Fruit fly (Drosophila melanogaster) whole organism, embryonic: ENCODE measurements around the gene CG31870.
A peak's percentile ranks its signal among the peaks of the same experiment; 100 is the strongest.

Experiments used
- Blimp-1 ChIP-seq: fragments of 200-800 bp; sonication (Bioruptor generic); optimal IDR thresholded peaks from 3 replicates; lab custom pipeline; 2018; ENCODE audit warnings: missing biosample characterization, missing genetic modification characterization, mild to moderate bottlenecking, moderate library complexity, missing genetic modification reagents
- CG10274 ChIP-seq: fragments of 200-800 bp; sonication (Bioruptor generic); optimal IDR thresholded peaks from 3 replicates; lab custom pipeline; 2017; ENCODE audit warnings: missing biosample characterization, mild to moderate bottlenecking, missing genetic modification characterization
- CG14014 ChIP-seq: fragments of 200-800 bp; sonication (Bioruptor generic); IDR thresholded peaks from 2 replicates; pipeline ENCODE4 v1.3.6; 2022; ENCODE audit warnings: missing biosample characterization, missing genetic modification characterization
- CG14710 ChIP-seq: fragments of 200-800 bp; sonication (Bioruptor generic); optimal IDR thresholded peaks from 3 replicates; lab custom pipeline; 2019; ENCODE audit warnings: missing biosample characterization, mild to moderate bottlenecking, missing genetic modification characterization, moderate library complexity
- CG15696 ChIP-seq: fragments of 200-800 bp; sonication (Bioruptor generic); optimal IDR thresholded peaks from 2 replicates; lab custom pipeline; 2019; ENCODE audit warnings: missing biosample characterization, mild to moderate bottlenecking, missing genetic modification characterization, moderate library complexity
- CG1603 ChIP-seq: fragments of 200-800 bp; sonication (Bioruptor generic); optimal IDR thresholded peaks from 2 replicates; lab custom pipeline; 2019; ENCODE audit warnings: missing biosample characterization, mild to moderate bottlenecking, missing genetic modification characterization, moderate library complexity
- CG17359 ChIP-seq: fragments of 200-800 bp; sonication (Bioruptor generic); optimal IDR thresholded peaks from 3 replicates; lab custom pipeline; 2018; ENCODE audit warnings: missing biosample characterization, mild to moderate bottlenecking, missing genetic modification characterization, moderate library complexity
- CG17568 ChIP-seq: fragments of 200-800 bp; sonication (Bioruptor generic); optimal IDR thresholded peaks from 2 replicates; lab custom pipeline; 2018; ENCODE audit warnings: missing biosample characterization, mild to moderate bottlenecking, missing genetic modification characterization, moderate library complexity
- CG18262 ChIP-seq: fragments of 200-800 bp; optimal IDR thresholded peaks from 3 replicates; lab custom pipeline; 2019; ENCODE audit warnings: missing biosample characterization, mild to moderate bottlenecking, missing genetic modification characterization, moderate library complexity
- CG18599 ChIP-seq: fragments of 200-800 bp; sonication (Bioruptor generic); optimal IDR thresholded peaks from 3 replicates; lab custom pipeline; 2017; ENCODE audit warnings: missing biosample characterization, missing genetic modification characterization, mild to moderate bottlenecking, moderate library complexity, missing genetic modification reagents
- CG18619 ChIP-seq: fragments of 200-800 bp; sonication (Bioruptor generic); optimal IDR thresholded peaks from 3 replicates; lab custom pipeline; 2017; ENCODE audit warnings: missing biosample characterization, mild to moderate bottlenecking, missing genetic modification characterization
- CG2116 ChIP-seq: fragments of 200-800 bp; sonication (Bioruptor generic); optimal IDR thresholded peaks from 3 replicates; lab custom pipeline; 2018; ENCODE audit warnings: missing biosample characterization, mild to moderate bottlenecking, missing genetic modification characterization
- CG3065 ChIP-seq: fragments of 200-800 bp; sonication (Bioruptor generic); optimal IDR thresholded peaks from 2 replicates; lab custom pipeline; 2016; ENCODE audit warnings: missing biosample characterization, missing genetic modification characterization
- CG31224 ChIP-seq: fragments of 200-800 bp; sonication (Bioruptor generic); IDR thresholded peaks from 2 replicates; pipeline ENCODE4 v1.3.6; 2022; ENCODE audit warnings: missing biosample characterization, missing genetic modification characterization
- CG32532 ChIP-seq: fragments of 200-800 bp; sonication (Bioruptor generic); IDR thresholded peaks from 2 replicates; pipeline ENCODE4 v1.3.6; 2022; ENCODE audit warnings: missing biosample characterization, missing genetic modification characterization
- CG4617 ChIP-seq: fragments of 200-800 bp; sonication (Bioruptor generic); optimal IDR thresholded peaks from 3 replicates; lab custom pipeline; 2016; ENCODE audit warnings: missing biosample characterization, missing genetic modification characterization, borderline replicate concordance
- CG7928 ChIP-seq: fragments of 200-800 bp; sonication (Bioruptor generic); optimal IDR thresholded peaks from 2 replicates; lab custom pipeline; 2017; ENCODE audit warnings: missing biosample characterization, mild to moderate bottlenecking, missing genetic modification characterization
- CG9609 ChIP-seq: fragments of 200-800 bp; sonication (Bioruptor generic); optimal IDR thresholded peaks from 3 replicates; lab custom pipeline; 2016; ENCODE audit warnings: missing biosample characterization, missing genetic modification characterization
- CG9797 ChIP-seq: fragments of 200-800 bp; sonication (Bioruptor generic); optimal IDR thresholded peaks from 3 replicates; lab custom pipeline; 2018; ENCODE audit warnings: missing biosample characterization, mild to moderate bottlenecking, missing genetic modification characterization
- Doc3 ChIP-seq: fragments of 200-800 bp; sonication (Bioruptor generic); IDR thresholded peaks from 3 replicates; pipeline ENCODE4 v1.3.6; 2022; ENCODE audit warnings: missing biosample characterization, missing genetic modification characterization; ENCODE audit not compliant: partially characterized antibody
- Drgx ChIP-seq: fragments of 200-800 bp; sonication (Bioruptor generic); IDR thresholded peaks from 2 replicates; pipeline ENCODE4 v1.3.6; 2022; ENCODE audit warnings: missing biosample characterization, missing genetic modification characterization
- Fer2 ChIP-seq: fragments of 200-800 bp; sonication (Bioruptor generic); optimal IDR thresholded peaks from 2 replicates; lab custom pipeline; 2018; ENCODE audit warnings: missing biosample characterization, mild to moderate bottlenecking, missing genetic modification characterization, moderate library complexity
- HHEX ChIP-seq: fragments of 200-800 bp; sonication (Bioruptor generic); optimal IDR thresholded peaks from 3 replicates; lab custom pipeline; 2017; ENCODE audit warnings: missing biosample characterization, mild to moderate bottlenecking, missing genetic modification characterization, missing genetic modification reagents
- HLH54F ChIP-seq: fragments of 200-800 bp; sonication (Bioruptor generic); optimal IDR thresholded peaks from 3 replicates; lab custom pipeline; 2016; ENCODE audit warnings: missing biosample characterization, missing genetic modification characterization
- HLHmδ ChIP-seq: fragments of 200-800 bp; sonication (Bioruptor generic); optimal IDR thresholded peaks from 2 replicates; lab custom pipeline; 2018; ENCODE audit warnings: missing biosample characterization, mild to moderate bottlenecking, missing genetic modification characterization, moderate library complexity
- Hmx ChIP-seq: fragments of 200-800 bp; sonication (Bioruptor generic); optimal IDR thresholded peaks from 2 replicates; lab custom pipeline; 2016; ENCODE audit warnings: missing biosample characterization, missing genetic modification characterization
- MTF-1 ChIP-seq: fragments of 200-800 bp; sonication (Bioruptor generic); optimal IDR thresholded peaks from 2 replicates; lab custom pipeline; 2018; ENCODE audit warnings: missing biosample characterization, mild to moderate bottlenecking, missing genetic modification characterization, borderline replicate concordance
- Myb ChIP-seq: fragments of 200-800 bp; sonication (Bioruptor generic); optimal IDR thresholded peaks from 2 replicates; lab custom pipeline; 2016; ENCODE audit warnings: missing biosample characterization, missing genetic modification characterization
- Neu2 ChIP-seq: fragments of 200-800 bp; sonication (Bioruptor generic); optimal IDR thresholded peaks from 3 replicates; lab custom pipeline; 2016; ENCODE audit warnings: missing biosample characterization, missing genetic modification characterization, borderline replicate concordance
- PHDP ChIP-seq: fragments of 200-800 bp; sonication (Bioruptor generic); optimal IDR thresholded peaks from 3 replicates; lab custom pipeline; 2018; ENCODE audit warnings: missing biosample characterization, mild to moderate bottlenecking, missing genetic modification characterization, moderate library complexity
- Sin3A ChIP-seq: fragments of >200 bp; optimal IDR thresholded peaks from 2 replicates; lab custom pipeline; 2018
- ap ChIP-seq: fragments of 200-800 bp; sonication (Bioruptor generic); IDR thresholded peaks from 2 replicates; pipeline ENCODE4 v1.3.6; 2022; ENCODE audit warnings: missing biosample characterization, missing genetic modification characterization
- chn ChIP-seq: fragments of 200-800 bp; sonication (Bioruptor generic); optimal IDR thresholded peaks from 2 replicates; lab custom pipeline; 2016; ENCODE audit warnings: missing biosample characterization, missing genetic modification characterization
- ci ChIP-seq: fragments of 200-800 bp; sonication (Bioruptor generic); IDR thresholded peaks from 3 replicates; pipeline ENCODE4 v1.3.6; 2022; ENCODE audit warnings: missing biosample characterization, missing genetic modification characterization
- fd64A ChIP-seq: fragments of 200-800 bp; sonication (Bioruptor generic); optimal IDR thresholded peaks from 3 replicates; lab custom pipeline; 2018; ENCODE audit warnings: missing biosample characterization, mild to moderate bottlenecking, missing genetic modification characterization
- mam ChIP-seq: fragments of 200-800 bp; sonication (Bioruptor generic); optimal IDR thresholded peaks from 3 replicates; lab custom pipeline; 2016; ENCODE audit warnings: missing biosample characterization, missing genetic modification characterization
- rib ChIP-seq: fragments of 200-800 bp; sonication (Bioruptor generic); IDR thresholded peaks from 2 replicates; pipeline ENCODE4 v1.3.6; 2022; ENCODE audit warnings: missing biosample characterization, missing genetic modification characterization
- scrt ChIP-seq: fragments of 200-800 bp; sonication (Bioruptor generic); optimal IDR thresholded peaks from 2 replicates; lab custom pipeline; 2018; ENCODE audit warnings: missing biosample characterization, mild to moderate bottlenecking, missing genetic modification characterization, moderate library complexity
- shn ChIP-seq: fragments of 200-800 bp; sonication (Bioruptor generic); optimal IDR thresholded peaks from 3 replicates; lab custom pipeline; 2016; ENCODE audit warnings: missing biosample characterization, missing genetic modification characterization
- sna ChIP-seq: fragments of 200-800 bp; sonication (Bioruptor generic); IDR thresholded peaks from 2 replicates; pipeline ENCODE4 v1.3.6; 2022; ENCODE audit warnings: missing biosample characterization, missing genetic modification characterization; ENCODE audit not compliant: partially characterized antibody
- tgo ChIP-seq: fragments of 200-800 bp; sonication (Bioruptor generic); IDR thresholded peaks from 3 replicates; pipeline ENCODE4 v1.3.6; 2022; ENCODE audit warnings: missing biosample characterization, missing genetic modification characterization
- tll ChIP-seq, 2 experiments: fragments of 200-800 bp in 1 of 2; fragments of >200 bp in 1 of 2; sonication (Bioruptor generic) in 1 of 2; optimal IDR thresholded peaks; 2 replicates each; lab custom pipeline; 2017 to 2019; ENCODE audit warnings: missing biosample characterization in 2 of 2, missing genetic modification characterization in 2 of 2, mild to moderate bottlenecking in 1 of 2, moderate library complexity in 1 of 2
- tna ChIP-seq: fragments of 200-800 bp; sonication (Bioruptor generic); IDR thresholded peaks from 2 replicates; pipeline ENCODE4 v1.3.6; 2022; ENCODE audit warnings: missing biosample characterization, missing genetic modification characterization; ENCODE audit not compliant: partially characterized antibody
- unpg ChIP-seq: fragments of 200-800 bp; sonication (Bioruptor generic); optimal IDR thresholded peaks from 3 replicates; lab custom pipeline; 2018; ENCODE audit warnings: missing biosample characterization, mild to moderate bottlenecking, missing genetic modification characterization, moderate library complexity
- vvl ChIP-seq: fragments of 200-800 bp; sonication (Bioruptor generic); IDR thresholded peaks from 2 replicates; pipeline ENCODE4 v1.3.6; 2022; ENCODE audit warnings: missing biosample characterization, missing genetic modification characterization
- zen2 ChIP-seq: fragments of 200-800 bp; sonication (Bioruptor generic); IDR thresholded peaks from 3 replicates; pipeline ENCODE4 v1.3.6; 2022; ENCODE audit warnings: missing biosample characterization, missing genetic modification characterization; ENCODE audit not compliant: partially characterized antibody
- zfh1 ChIP-seq: fragments of 200-800 bp; sonication (Bioruptor generic); IDR thresholded peaks from 3 replicates; pipeline ENCODE4 v1.3.6; 2022; ENCODE audit warnings: missing biosample characterization, missing genetic modification characterization
- zfh2 ChIP-seq: fragments of 200-800 bp; sonication (Bioruptor generic); optimal IDR thresholded peaks from 2 replicates; lab custom pipeline; 2016; ENCODE audit warnings: missing biosample characterization, missing genetic modification characterization

The CG31870 gene

dm6 chr2L:10751879-10752620 is 38.0 kb upstream of the CG31870 start (continued):
- peak; percentile 93 for TF ChIP-seq HHEX
- no peak for TF ChIP-seq Doc3 (GFP tag; lab: Robert Waterston, UW)
- TF ChIP-seq vvl (GFP tag; lab: Robert Waterston, UW): peak; percentile 86
- peak; percentile 86 for TF ChIP-seq CG18262 (tag; lab: Kevin White, UChicago)
- TF ChIP-seq CG2116 (GFP tag; lab: Kevin White, UChicago): peak; percentile 78
- peak; percentile 83 for TF ChIP-seq CG18599 (GFP tag; lab: Kevin White, UChicago)
- peak; percentile 51 for TF ChIP-seq Neu2 (GFP tag; lab: Kevin White, UChicago)
- peak; percentile 80 for TF ChIP-seq CG9609 (GFP tag; lab: Kevin White, UChicago)
- TF ChIP-seq MTF-1 (GFP tag; lab: Kevin White, UChicago): peak; percentile 92
- TF ChIP-seq zfh2 (GFP tag; lab: Kevin White, UChicago): no peak
- no peak for TF ChIP-seq CG31224
- peak; percentile 48 for TF ChIP-seq Drgx (GFP tag; lab: Robert Waterston, UW)
- TF ChIP-seq scrt: peak; percentile 48
- TF ChIP-seq tgo: peak; percentile 58; the same call in 2 of the 3 replicates
- peak; percentile 56 for TF ChIP-seq Myb (GFP tag; lab: Kevin White, UChicago)
- no peak for TF ChIP-seq chn
- TF ChIP-seq CG17359 (tag; lab: Kevin White, UChicago): peak; percentile 90
- TF ChIP-seq unpg (GFP tag; lab: Kevin White, UChicago): peak; percentile 84
- peak in 1 of 2 experiments; percentile 50 for TF ChIP-seq tll (GFP tag; optimal IDR thresholded peaks at IDR 0.05; lab: Kevin White, UChicago)
- peak; percentile 90 for TF ChIP-seq Blimp-1 (GFP tag; lab: Kevin White, UChicago)
- TF ChIP-seq Fer2 (tag; lab: Kevin White, UChicago): peak; percentile 62
- peak; percentile 52; the same call in 1 of the 2 replicates for TF ChIP-seq ap (GFP tag; lab: Robert Waterston, UW)
- peak; percentile 87 for TF ChIP-seq CG17568
- TF ChIP-seq PHDP (tag; lab: Kevin White, UChicago): peak; percentile 83
- no peak for TF ChIP-seq Sin3A
- peak; percentile 99 for TF ChIP-seq CG15696 (tag; lab: Kevin White, UChicago)
- TF ChIP-seq zen2 (GFP tag; lab: Robert Waterston, UW): no peak
- peak; percentile 95 for TF ChIP-seq zfh1 (GFP tag; lab: Robert Waterston, UW)
- peak; percentile 41 for TF ChIP-seq CG7928 (GFP tag; lab: Kevin White, UChicago)
- TF ChIP-seq CG1603 (tag; lab: Kevin White, UChicago): peak; percentile 97
- peak; percentile 98 for TF ChIP-seq fd64A
- TF ChIP-seq CG3065 (GFP tag; lab: Kevin White, UChicago): peak; percentile 86
- TF ChIP-seq ci (GFP tag; lab: Robert Waterston, UW): peak; percentile 93
- TF ChIP-seq Hmx (GFP tag; lab: Kevin White, UChicago): no peak
- TF ChIP-seq CG14710 (tag; lab: Kevin White, UChicago): peak; percentile 95
- TF ChIP-seq CG18619 (GFP tag; lab: Kevin White, UChicago): peak; percentile 88
- peak; percentile 37; the same call in 1 of the 2 replicates for TF ChIP-seq rib (GFP tag; lab: Robert Waterston, UW)
- peak; percentile 78; the same call in 1 of the 2 replicates for TF ChIP-seq CG14014 (GFP tag; lab: Robert Waterston, UW)
- peak; percentile 69 for TF ChIP-seq CG10274
- peak; percentile 94 for TF ChIP-seq HLHmδ
- TF ChIP-seq CG4617 (GFP tag; lab: Kevin White, UChicago): peak; percentile 53
- peak; percentile 89 for TF ChIP-seq shn (GFP tag; lab: Kevin White, UChicago)
- TF ChIP-seq HLH54F: peak; percentile 58
- TF ChIP-seq mam: peak; percentile 38
- TF ChIP-seq CG32532 (GFP tag; lab: Robert Waterston, UW): peak; percentile 19; the same call in 1 of the 2 replicates
- TF ChIP-seq CG9797 (GFP tag; lab: Kevin White, UChicago): peak; percentile 51
- no peak for TF ChIP-seq tna
- no peak for TF ChIP-seq sna
